Worm (Caenorhabditis elegans): ENCODE measurements around the gene C42D4.13.

C42D4.13 gene

DNA sequence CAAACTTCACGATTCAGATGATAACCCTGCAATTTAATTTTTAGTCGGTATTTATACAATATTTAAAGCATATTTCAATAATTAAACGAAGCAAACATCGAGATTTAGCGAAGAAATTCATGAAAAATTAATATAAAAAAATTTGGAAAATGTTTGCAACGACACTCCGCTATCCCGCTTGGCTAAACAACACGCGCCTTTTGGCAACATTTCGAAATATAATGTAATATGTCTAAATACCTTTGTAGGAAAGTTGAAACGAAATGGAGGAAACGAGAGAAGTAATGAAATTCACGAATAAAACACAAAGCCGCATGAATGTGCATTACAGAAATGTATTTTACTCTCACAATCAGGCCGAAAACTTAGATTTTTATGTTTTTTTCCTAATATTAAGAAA is 22.2 kb downstream of the C42D4.13 start, which contains the start of gene rpc-1:
TSS of gene rpc-1 (minus strand) at position 26 of the 400 bp plus-strand sequence.
- TF ChIP-seq aly-2 (tag; optimal IDR thresholded peaks at IDR 0.05), result no peak
- TF ChIP-seq lin-15B (tag; optimal IDR thresholded peaks at IDR 0.05), result peak; percentile 34
- peak; percentile 34 for TF ChIP-seq nfya-1 (tag; optimal IDR thresholded peaks at IDR 0.05; ENCODE audit: insufficient read depth)

DNA sequence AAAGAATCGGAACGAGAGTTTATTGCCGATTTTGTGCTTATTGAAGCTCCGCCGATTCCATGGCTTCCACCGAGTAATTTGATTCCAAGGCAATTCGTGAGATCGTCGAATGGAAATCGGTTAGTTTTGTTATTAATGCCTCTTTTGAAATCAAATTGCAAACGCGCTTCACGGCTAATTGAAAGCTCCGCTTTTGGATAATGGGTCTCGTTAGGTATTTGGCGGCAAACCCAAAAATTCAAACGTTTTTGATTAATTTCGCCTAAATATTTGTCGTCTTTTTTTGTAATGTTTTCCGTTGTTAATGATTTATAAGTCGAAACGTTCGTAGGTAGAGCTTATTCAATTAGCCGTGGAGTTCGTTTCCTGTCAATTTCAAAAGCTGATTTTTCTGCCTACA is 28.3 kb downstream of the C42D4.13 start:
- TF ChIP-seq lin-15B (tag; optimal IDR thresholded peaks at IDR 0.05) (no peak), ceh-82 (tag; optimal IDR thresholded peaks at IDR 0.05) (no peak), fkh-10 (GFP tag; optimal IDR thresholded peaks at IDR 0.05) (no peak), unc-62 (GFP tag; optimal IDR thresholded peaks at IDR 0.05) (no peak), egl-5 (tag; optimal IDR thresholded peaks at IDR 0.05) (no peak), sea-2 (GFP tag; optimal IDR thresholded peaks at IDR 0.05) (no peak), fkh-2 (tag; optimal IDR thresholded peaks at IDR 0.05) (no peak), nhr-23 (tag; optimal IDR thresholded peaks at IDR 0.05) (no peak), mml-1 (tag; optimal IDR thresholded peaks at IDR 0.05) (no peak), daf-12 (tag; optimal IDR thresholded peaks at IDR 0.05) (no peak), nhr-76 (tag; optimal IDR thresholded peaks at IDR 0.05) (no peak), skn-1 (tag; optimal IDR thresholded peaks at IDR 0.05) (no peak), nfya-1 (tag; optimal IDR thresholded peaks at IDR 0.05; ENCODE audit: insufficient read depth) (no peak), tbx-2 (tag; optimal IDR thresholded peaks at IDR 0.05) (no peak), nhr-25 (tag; optimal IDR thresholded peaks at IDR 0.05) (no peak), R02D3.7 (tag; optimal IDR thresholded peaks at IDR 0.05) (no peak), fos-1 (tag; optimal IDR thresholded peaks at IDR 0.05) (no peak), egl-27 (tag; optimal IDR thresholded peaks at IDR 0.05) (no peak), unc-39 (tag; optimal IDR thresholded peaks at IDR 0.05) (no peak)

DNA sequence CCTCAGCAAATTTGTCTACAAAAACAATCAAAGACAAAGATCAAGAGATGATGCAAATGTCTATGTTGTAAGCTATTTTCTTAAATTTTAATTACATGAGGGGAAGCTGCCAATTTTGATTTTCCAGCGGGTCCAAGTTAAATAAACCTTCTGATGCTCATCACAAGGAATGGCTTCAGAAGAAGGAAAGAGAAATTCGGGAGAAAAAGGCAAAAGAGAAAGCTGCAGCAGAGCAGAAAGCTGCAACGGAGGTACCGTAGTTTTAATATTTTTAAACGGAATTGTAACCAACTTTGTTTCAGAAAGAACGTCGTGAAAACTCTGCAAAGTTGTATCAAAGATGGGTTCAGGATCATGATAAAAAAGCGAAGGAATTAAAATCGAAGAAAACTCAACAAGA is 29.8 kb downstream of the C42D4.13 start:
- no peak for TF ChIP-seq egl-5 (tag; optimal IDR thresholded peaks at IDR 0.05)
- TF ChIP-seq elt-2 (tag; optimal IDR thresholded peaks at IDR 0.05), result no peak
- no peak for TF ChIP-seq pha-4 (tag; optimal IDR thresholded peaks at IDR 0.05)
- no peak for TF ChIP-seq snpc-4 (tag; optimal IDR thresholded peaks at IDR 0.05)
- no peak for TF ChIP-seq aly-2 (tag; optimal IDR thresholded peaks at IDR 0.05)
- TF ChIP-seq tbx-2 (tag; optimal IDR thresholded peaks at IDR 0.05), result no peak
- no peak for TF ChIP-seq zag-1 (tag; optimal IDR thresholded peaks at IDR 0.05)
- no peak for TF ChIP-seq nhr-237 (tag; optimal IDR thresholded peaks at IDR 0.05)
- no peak for TF ChIP-seq nhr-67 (tag; optimal IDR thresholded peaks at IDR 0.05)
- TF ChIP-seq egl-27 (tag; optimal IDR thresholded peaks at IDR 0.05), result no peak
- TF ChIP-seq nhr-25 (tag; optimal IDR thresholded peaks at IDR 0.05), result no peak
- no peak for TF ChIP-seq nfya-1 (tag; optimal IDR thresholded peaks at IDR 0.05; ENCODE audit: insufficient read depth)
- no peak for TF ChIP-seq lin-39 (tag; optimal IDR thresholded peaks at IDR 0.05)
- TF ChIP-seq nhr-43 (tag; optimal IDR thresholded peaks at IDR 0.05; ENCODE audit: poor library complexity, severe bottlenecking), result no peak
- no peak for TF ChIP-seq nhr-77 (tag; optimal IDR thresholded peaks at IDR 0.05)
- no peak for TF ChIP-seq nhr-76 (tag; optimal IDR thresholded peaks at IDR 0.05)
- TF ChIP-seq sea-2 (GFP tag; optimal IDR thresholded peaks at IDR 0.05), result no peak
- TF ChIP-seq lsy-12 (tag; optimal IDR thresholded peaks at IDR 0.05), result no peak
- TF ChIP-seq nhr-11 (tag; optimal IDR thresholded peaks at IDR 0.05), result no peak

DNA sequence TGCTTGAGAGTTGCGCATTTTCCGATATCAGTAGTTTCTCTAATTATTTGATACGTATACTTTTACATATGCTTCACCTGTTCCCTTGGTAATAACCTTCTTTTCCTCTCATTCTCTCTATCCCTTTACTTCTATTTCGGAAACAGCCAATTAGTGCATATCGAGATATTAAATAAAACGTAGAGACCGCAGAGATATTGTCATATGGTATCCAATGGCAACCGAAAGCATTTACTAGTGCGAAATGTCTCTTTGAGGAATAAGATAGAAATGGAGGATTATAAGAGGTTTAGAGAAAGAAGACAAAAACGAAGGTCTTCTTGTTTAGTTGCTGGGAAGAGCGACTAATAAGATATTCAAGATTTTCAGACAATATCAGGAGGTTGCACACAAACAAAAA is 31.6 kb downstream of the C42D4.13 start, which contains the start of gene maph-9:
TSS of gene maph-9 (plus strand) at position 273 of the 400 bp plus-strand sequence.
- no peak for TF ChIP-seq R02D3.7 (tag; optimal IDR thresholded peaks at IDR 0.05)

DNA sequence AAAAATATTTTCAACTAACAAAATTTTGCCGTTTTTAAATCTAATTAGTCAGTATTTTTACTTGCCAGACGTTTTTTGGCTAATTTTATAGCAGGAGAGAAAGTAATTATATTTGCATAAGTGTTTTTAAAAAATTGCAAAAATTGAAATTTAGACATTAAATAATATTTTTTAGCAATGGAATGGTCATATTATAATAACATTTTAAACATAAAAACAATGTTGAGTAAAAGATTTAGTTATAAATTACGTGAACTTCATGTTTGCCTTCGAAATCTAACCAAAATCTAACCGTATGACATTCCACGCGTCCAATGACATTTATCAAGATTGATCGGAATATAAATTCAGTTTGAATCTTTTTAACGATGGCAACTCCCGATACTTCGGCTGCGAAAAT is 33.6 kb downstream of the C42D4.13 start, which contains the start of gene C34D4.2:
TSS of gene C34D4.2 (plus strand) at position 301 of the 400 bp plus-strand sequence.
- TF ChIP-seq ceh-82 (tag; optimal IDR thresholded peaks at IDR 0.05), result no peak
- TF ChIP-seq nhr-77 (tag; optimal IDR thresholded peaks at IDR 0.05), result no peak
- TF ChIP-seq lsy-12 (tag; optimal IDR thresholded peaks at IDR 0.05), result no peak
- no peak for TF ChIP-seq fkh-2 (tag; optimal IDR thresholded peaks at IDR 0.05)
- TF ChIP-seq daf-12 (tag; optimal IDR thresholded peaks at IDR 0.05), result no peak
- TF ChIP-seq nhr-43 (tag; optimal IDR thresholded peaks at IDR 0.05; ENCODE audit: poor library complexity, severe bottlenecking), result no peak
- no peak for TF ChIP-seq zag-1 (tag; optimal IDR thresholded peaks at IDR 0.05)
- TF ChIP-seq elt-3 (tag; optimal IDR thresholded peaks at IDR 0.05), result no peak
- TF ChIP-seq mml-1 (tag; optimal IDR thresholded peaks at IDR 0.05), result no peak
- no peak for TF ChIP-seq elt-2 (tag; optimal IDR thresholded peaks at IDR 0.05)
- TF ChIP-seq ama-1 (optimal IDR thresholded peaks at IDR 0.05), result no peak
- no peak for TF ChIP-seq nhr-23 (tag; optimal IDR thresholded peaks at IDR 0.05)
- TF ChIP-seq ztf-4 (tag; optimal IDR thresholded peaks at IDR 0.05), result no peak
- TF ChIP-seq egl-5 (tag; optimal IDR thresholded peaks at IDR 0.05), result no peak
- TF ChIP-seq jun-1 (tag; optimal IDR thresholded peaks at IDR 0.05), result no peak
- no peak for TF ChIP-seq sea-2 (GFP tag; optimal IDR thresholded peaks at IDR 0.05)

All from whole organism, L3 larva.